Fruit fly (Drosophila melanogaster) whole organism, prepupa: ENCODE data around the gene mbo.

Experiments used
- CG3032 ChIP-seq: fragments of 200-800 bp; optimal IDR thresholded peaks from 2 replicates; lab custom pipeline; 2019; ENCODE audit warnings: missing biosample characterization, mild to moderate bottlenecking, missing genetic modification characterization, moderate library complexity
- CG31627 ChIP-seq: fragments of 200-800 bp; sonication (Bioruptor generic); optimal IDR thresholded peaks from 3 replicates; lab custom pipeline; 2016; ENCODE audit warnings: missing biosample characterization, missing genetic modification characterization
- CG4318 ChIP-seq: fragments of 200-800 bp; sonication (Bioruptor generic); optimal IDR thresholded peaks from 3 replicates; lab custom pipeline; 2017; ENCODE audit warnings: missing biosample characterization, mild to moderate bottlenecking, missing genetic modification characterization
- CG8119 ChIP-seq: fragments of 200-800 bp; sonication (Bioruptor generic); IDR thresholded peaks from 3 replicates; pipeline ENCODE4 v1.3.6; 2022; ENCODE audit warnings: missing biosample characterization, missing genetic modification characterization
- CG8319 ChIP-seq: fragments of 200-800 bp; sonication (Bioruptor generic); optimal IDR thresholded peaks from 3 replicates; lab custom pipeline; 2016; ENCODE audit warnings: missing biosample characterization, missing genetic modification characterization
- Gug ChIP-seq: fragments of 200-800 bp; sonication (Bioruptor generic); IDR thresholded peaks from 2 replicates; pipeline ENCODE4 v1.3.6; 2022; ENCODE audit warnings: missing biosample characterization, missing genetic modification characterization
- Hr38 ChIP-seq: sonication (Bioruptor generic); optimal IDR thresholded peaks from 2 replicates; lab custom pipeline; 2016; ENCODE audit warnings: missing biosample characterization, missing genetic modification characterization
- OdsH ChIP-seq: fragments of 200-800 bp; sonication (Bioruptor generic); optimal IDR thresholded peaks from 3 replicates; lab custom pipeline; 2016; ENCODE audit warnings: missing biosample characterization, missing genetic modification characterization
- Smox ChIP-seq: fragments of 200-800 bp; sonication (Bioruptor generic); optimal IDR thresholded peaks from 3 replicates; lab custom pipeline; 2016; ENCODE audit warnings: missing biosample characterization, missing genetic modification characterization
- Sox15 ChIP-seq: fragments of 200-800 bp; sonication (Bioruptor generic); optimal IDR thresholded peaks from 3 replicates; lab custom pipeline; 2016; ENCODE audit warnings: missing biosample characterization, missing genetic modification characterization
- acj6 ChIP-seq: fragments of 200-800 bp; sonication (Bioruptor generic); optimal IDR thresholded peaks from 3 replicates; lab custom pipeline; 2016; ENCODE audit warnings: missing biosample characterization, missing genetic modification characterization
- esn ChIP-seq: fragments of 200-800 bp; sonication (Bioruptor generic); optimal IDR thresholded peaks from 2 replicates; lab custom pipeline; 2016; ENCODE audit warnings: missing biosample characterization, mild to moderate bottlenecking, missing genetic modification characterization, moderate library complexity
- fd85E ChIP-seq: fragments of 200-800 bp; sonication (Bioruptor generic); optimal IDR thresholded peaks from 3 replicates; lab custom pipeline; 2016; ENCODE audit warnings: missing biosample characterization, missing genetic modification characterization

DNA sequence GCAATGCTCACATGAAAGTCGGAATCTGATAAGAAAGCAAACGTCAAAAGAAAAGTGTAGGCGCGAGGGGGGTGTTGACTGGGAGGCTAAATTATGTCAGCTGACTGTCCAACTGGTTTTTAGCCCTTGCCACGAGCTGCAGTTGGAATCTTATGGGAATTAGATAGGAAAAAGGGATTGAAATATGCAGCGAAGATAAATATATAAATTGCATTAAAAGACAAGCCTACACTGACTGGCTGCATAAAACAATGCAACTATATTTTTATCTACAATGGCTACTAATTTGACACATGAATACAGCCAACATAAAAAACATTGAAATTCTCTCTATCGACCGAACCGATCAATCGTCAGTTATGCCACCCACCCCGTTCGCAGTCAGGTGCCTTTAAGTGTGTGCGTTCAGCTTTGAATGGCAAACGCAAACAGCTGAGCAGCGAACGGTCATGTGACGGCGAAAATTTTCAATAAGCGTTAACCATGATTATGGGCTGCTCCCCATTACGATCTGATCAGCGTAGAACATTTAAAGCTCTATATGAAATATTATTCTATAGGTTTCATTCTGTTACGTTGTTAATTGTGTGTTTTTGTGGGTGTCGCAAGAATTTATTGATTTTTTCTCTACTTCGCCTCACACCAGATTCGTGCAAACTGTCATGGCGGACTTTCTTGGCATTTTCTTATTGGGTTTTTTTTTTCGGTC lies 52.0 kb downstream of the mbo start:
- no peak for TF ChIP-seq fd85E (GFP tag; lab: Kevin White, UChicago)
- no peak for TF ChIP-seq Hr38 (GFP tag; lab: Kevin White, UChicago)
- TF ChIP-seq Gug (GFP tag; lab: Robert Waterston, UW) = no peak
- no peak for TF ChIP-seq acj6
- no peak for TF ChIP-seq CG3032 (tag; lab: Kevin White, UChicago)
- no peak for TF ChIP-seq CG8119
- TF ChIP-seq esn (GFP tag; lab: Kevin White, UChicago) = no peak
- TF ChIP-seq CG4318 (GFP tag; lab: Kevin White, UChicago) = no peak
- TF ChIP-seq Sox15 (GFP tag; lab: Kevin White, UChicago) = no peak
- TF ChIP-seq OdsH = no peak
- no peak for TF ChIP-seq CG8319 (GFP tag; lab: Kevin White, UChicago)
- TF ChIP-seq CG31627 (GFP tag; lab: Kevin White, UChicago) = no peak
- TF ChIP-seq Smox = no peak
